Worm (Caenorhabditis elegans) whole organism, L4/young adult: ENCODE results near the gene F59B10.4.

Experiments used
- W03F9.2 ChIP-seq: fragments of 150-350 bp; optimal IDR thresholded peaks from 2 replicates; lab custom pipeline; 2014; ENCODE audit warnings: missing biosample characterization, missing genetic modification characterization
- him-1 ChIP-seq: sonication (generic microtip); optimal IDR thresholded peaks from 2 replicates; lab custom pipeline; 2016; ENCODE audit warnings: missing genotype, missing genetic modification reagents, missing genetic modification characterization, missing compliant biosample characterization

DNA sequence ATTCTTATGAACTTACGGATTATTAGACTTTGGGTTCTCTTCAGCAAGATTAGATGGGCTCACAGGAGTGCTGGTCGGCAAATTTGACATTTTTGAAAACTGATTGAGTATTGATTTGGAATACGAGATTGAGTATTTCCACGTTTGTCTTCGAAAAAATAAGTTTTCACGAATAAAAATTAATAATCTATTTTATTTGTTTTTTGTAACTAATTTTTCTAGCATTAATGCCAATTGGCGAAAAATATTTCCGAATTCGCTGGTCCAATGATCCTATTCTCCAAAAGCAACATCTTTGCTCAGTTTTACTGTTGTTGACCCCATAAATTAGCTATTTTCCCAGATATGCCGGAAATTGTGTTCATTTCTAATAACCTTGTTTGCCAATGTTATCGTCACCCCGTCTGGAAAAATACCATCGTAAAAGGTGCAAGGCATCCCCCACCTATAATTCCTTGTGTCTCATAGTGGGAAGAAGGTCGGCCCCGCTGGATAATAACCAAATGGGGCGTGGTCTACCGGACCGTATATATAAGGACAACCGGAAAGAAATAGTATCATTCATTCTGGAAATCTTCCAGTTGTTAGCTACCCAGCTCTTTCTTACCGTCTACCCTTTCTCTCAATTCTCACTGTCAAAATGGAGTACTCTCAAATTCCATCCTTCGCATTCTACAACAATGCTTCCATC, 54.5 kb downstream of the F59B10.4 start, which contains the start of the genes ZK673.6 and sdz-37:
- TF ChIP-seq him-1 (tag; lab: Kevin White, UChicago) = no peak
- TF ChIP-seq W03F9.2 = no peak
